Fruit fly (Drosophila melanogaster) whole organism, pupa: Measurements from ENCODE around the gene Spn75F.

Experiments used
- CG10348 ChIP-seq: fragments of 200-800 bp; sonication (Bioruptor generic); IDR thresholded peaks from 2 replicates; pipeline ENCODE4 v1.3.6; 2022; ENCODE audit warnings: missing biosample characterization, missing genetic modification characterization
- CG12605 ChIP-seq: fragments of 200-800 bp; sonication (Bioruptor generic); IDR thresholded peaks from 2 replicates; pipeline ENCODE4 v1.3.6; 2022; ENCODE audit warnings: missing biosample characterization, missing genetic modification characterization
- CG14655 ChIP-seq: fragments of 200-800 bp; sonication (Bioruptor generic); optimal IDR thresholded peaks from 3 replicates; lab custom pipeline; 2017; ENCODE audit warnings: mild to moderate bottlenecking, missing biosample characterization, missing genetic modification reagents, missing genetic modification characterization
- CG15710 ChIP-seq: fragments of 200-800 bp; sonication (Bioruptor generic); optimal IDR thresholded peaks from 2 replicates; lab custom pipeline; 2018; ENCODE audit warnings: missing biosample characterization, mild to moderate bottlenecking, missing genetic modification characterization, moderate library complexity
- CG34367 ChIP-seq: fragments of 200-800 bp; sonication (Bioruptor generic); optimal IDR thresholded peaks from 2 replicates; lab custom pipeline; 2018; ENCODE audit warnings: missing biosample characterization, mild to moderate bottlenecking, missing genetic modification characterization
- CG4496 ChIP-seq: fragments of 200-800 bp; sonication (Bioruptor generic); IDR thresholded peaks from 3 replicates; pipeline ENCODE4 v1.3.6; 2022; ENCODE audit warnings: missing biosample characterization, missing genetic modification characterization
- CG8159 ChIP-seq: fragments of 200-800 bp; sonication (Bioruptor generic); optimal IDR thresholded peaks from 3 replicates; lab custom pipeline; 2018; ENCODE audit warnings: missing biosample characterization, mild to moderate bottlenecking, missing genetic modification characterization, moderate library complexity
- CG9948 ChIP-seq: fragments of 200-800 bp; sonication (Bioruptor generic); optimal IDR thresholded peaks from 2 replicates; lab custom pipeline; 2018; ENCODE audit warnings: missing biosample characterization, mild to moderate bottlenecking, missing genetic modification characterization, moderate library complexity
- D1 ChIP-seq: fragments of 200-800 bp; sonication (Bioruptor generic); optimal IDR thresholded peaks from 2 replicates; lab custom pipeline; 2018; ENCODE audit warnings: missing biosample characterization, mild to moderate bottlenecking, missing genetic modification characterization, moderate library complexity
- EcR ChIP-seq: fragments of 200-800 bp; sonication (Bioruptor generic); optimal IDR thresholded peaks from 3 replicates; lab custom pipeline; 2019; ENCODE audit warnings: missing biosample characterization, missing genetic modification characterization, mild to moderate bottlenecking, moderate library complexity, missing genetic modification reagents
- Ets98B ChIP-seq: fragments of 200-800 bp; sonication (Bioruptor generic); IDR thresholded peaks from 2 replicates; pipeline ENCODE4 v1.3.6; 2022; ENCODE audit warnings: missing biosample characterization, missing genetic modification characterization
- Pif1A ChIP-seq: fragments of 200-800 bp; sonication (Bioruptor generic); optimal IDR thresholded peaks from 3 replicates; lab custom pipeline; 2016; ENCODE audit warnings: missing biosample characterization, missing genetic modification characterization
- fd96Ca ChIP-seq: fragments of 200-800 bp; sonication (Bioruptor generic); IDR thresholded peaks from 3 replicates; pipeline ENCODE4 v1.3.6; 2022; ENCODE audit warnings: missing biosample characterization, missing genetic modification characterization
- gl ChIP-seq: fragments of 200-800 bp; sonication (Bioruptor generic); optimal IDR thresholded peaks from 2 replicates; lab custom pipeline; 2018; ENCODE audit warnings: missing biosample characterization, mild to moderate bottlenecking, missing genetic modification characterization

- TF ChIP-seq CG34367 (no peak), D1 (tag; lab: Kevin White, UChicago) (no peak), CG9948 (no peak), EcR (GFP tag; lab: Kevin White, UChicago) (no peak), CG12605 (GFP tag; lab: Robert Waterston, UW) (no peak), CG8159 (tag; lab: Kevin White, UChicago) (no peak), gl (tag; lab: Kevin White, UChicago) (no peak), Pif1A (GFP tag; lab: Kevin White, UChicago) (no peak), fd96Ca (GFP tag; lab: Robert Waterston, UW) (no peak), Ets98B (no peak), CG15710 (tag; lab: Kevin White, UChicago) (no peak), CG4496 (GFP tag; lab: Robert Waterston, UW) (no peak), CG14655 (GFP tag; lab: Kevin White, UChicago) (no peak), CG10348 (GFP tag; lab: Robert Waterston, UW) (no peak)
Measured at dm6 chr3L:19156263-19156662, 26.8 kb upstream of the Spn75F start.
